Worm (Caenorhabditis elegans) whole organism, young adult: Measurements from ENCODE around the gene F58G1.3.

Experiments used
- C06A6.2 ChIP-seq: fragments of 200-800 bp; sonication (Bioruptor generic); conservative IDR thresholded peaks from 2 replicates; pipeline ENCODE4 v1.3.6; 2022; ENCODE audit warnings: missing genetic modification characterization, missing compliant biosample characterization
- D2030.7 ChIP-seq: fragments of 200-800 bp; sonication (Bioruptor generic); IDR thresholded peaks from 2 replicates; pipeline ENCODE4 v1.3.6; 2022; ENCODE audit warnings: missing genetic modification reagents, missing genetic modification characterization, missing compliant biosample characterization
- F22D6.2 ChIP-seq: sonication (generic microtip); optimal IDR thresholded peaks from 2 replicates; lab custom pipeline; 2016; ENCODE audit warnings: mild to moderate bottlenecking, missing genetic modification characterization, missing compliant biosample characterization
- F33H1.4 ChIP-seq: fragments of 200-800 bp; sonication (Bioruptor generic); IDR thresholded peaks from 2 replicates; pipeline ENCODE4 v1.3.6; 2022; ENCODE audit warnings: missing genetic modification reagents, missing genetic modification characterization, missing compliant biosample characterization
- F57C9.4 ChIP-seq: sonication (generic microtip); optimal IDR thresholded peaks from 2 replicates; lab custom pipeline; 2017; ENCODE audit warnings: mild to moderate bottlenecking, missing genetic modification characterization, missing compliant biosample characterization
- K11D2.4 ChIP-seq: fragments of 200-800 bp; sonication (Bioruptor generic); IDR thresholded peaks from 2 replicates; pipeline ENCODE4 v1.3.6; 2022; ENCODE audit warnings: missing genetic modification reagents, missing genetic modification characterization, missing compliant biosample characterization
- T26A5.8 ChIP-seq: sonication (generic microtip); optimal IDR thresholded peaks from 2 replicates; lab custom pipeline; 2016; ENCODE audit warnings: missing genetic modification characterization, missing compliant biosample characterization
- Y56A3A.18 ChIP-seq: fragments of 200-800 bp; sonication (Bioruptor generic); IDR thresholded peaks from 2 replicates; pipeline ENCODE4 v1.3.6; 2022; ENCODE audit warnings: missing genetic modification reagents, missing genetic modification characterization, missing compliant biosample characterization
- Y79H2A.3 ChIP-seq: fragments of 200-800 bp; sonication (Bioruptor generic); conservative IDR thresholded peaks from 2 replicates; pipeline ENCODE4 v1.3.6; 2022; ENCODE audit warnings: missing genetic modification reagents, missing genetic modification characterization, missing compliant biosample characterization
- ZK185.1 ChIP-seq: sonication (generic microtip); optimal IDR thresholded peaks from 2 replicates; lab custom pipeline; 2016; ENCODE audit warnings: mild to moderate bottlenecking, missing genetic modification characterization, missing compliant biosample characterization; ENCODE audit not compliant: poor library complexity, severe bottlenecking
- akir-1 ChIP-seq: fragments of 200-800 bp; sonication (Bioruptor generic); optimal IDR thresholded peaks from 2 replicates; lab custom pipeline; 2018; ENCODE audit warnings: mild to moderate bottlenecking, missing genetic modification characterization, moderate library complexity, missing compliant biosample characterization
- aptf-3 ChIP-seq: fragments of 200-800 bp; sonication (Bioruptor generic); IDR thresholded peaks from 2 replicates; pipeline ENCODE4 v1.3.6; 2022; ENCODE audit warnings: missing genetic modification characterization, missing compliant biosample characterization
- atf-7 ChIP-seq: sonication (generic microtip); optimal IDR thresholded peaks from 2 replicates; lab custom pipeline; 2017; ENCODE audit warnings: mild to moderate bottlenecking, missing genetic modification characterization, missing compliant biosample characterization
- attf-6 ChIP-seq: fragments of 200-800 bp; sonication (Bioruptor generic); IDR thresholded peaks from 2 replicates; pipeline ENCODE4 v1.3.6; 2022; ENCODE audit warnings: missing genetic modification reagents, missing genetic modification characterization, missing compliant biosample characterization
- bed-1 ChIP-seq: fragments of 200-800 bp; sonication (Bioruptor generic); IDR thresholded peaks from 2 replicates; pipeline ENCODE4 v1.3.6; 2022; ENCODE audit warnings: missing genetic modification reagents, missing genetic modification characterization, missing compliant biosample characterization
- ccch-3 ChIP-seq: fragments of 200-800 bp; sonication (Bioruptor generic); optimal IDR thresholded peaks from 2 replicates; lab custom pipeline; 2018; ENCODE audit warnings: mild to moderate bottlenecking, missing genetic modification characterization, missing compliant biosample characterization
- cebp-1 ChIP-seq, 2 experiments: fragments of 200-800 bp in 1 of 2; sonication (Bioruptor generic) in 1 of 2; sonication (generic microtip) in 1 of 2; IDR thresholded peaks in 1 of 2; optimal IDR thresholded peaks in 1 of 2; 2 replicates each; pipeline versions ENCODE4 v1.3.6 to Lab custom; 2017 to 2022; ENCODE audit warnings: missing compliant biosample characterization in 2 of 2, missing genetic modification characterization in 2 of 2, mild to moderate bottlenecking in 1 of 2, missing genetic modification reagents in 1 of 2, moderate library complexity in 1 of 2
- cebp-2 ChIP-seq: fragments of 200-800 bp; sonication (Bioruptor generic); IDR thresholded peaks from 2 replicates; pipeline ENCODE4 v1.3.6; 2022; ENCODE audit warnings: missing genetic modification characterization, missing compliant biosample characterization
- ceh-27 ChIP-seq: fragments of 200-800 bp; sonication (Bioruptor generic); optimal IDR thresholded peaks from 2 replicates; lab custom pipeline; 2018; ENCODE audit warnings: mild to moderate bottlenecking, missing genetic modification characterization, moderate library complexity, missing compliant biosample characterization
- dox-1 ChIP-seq: fragments of 200-800 bp; sonication (Bioruptor generic); IDR thresholded peaks from 2 replicates; pipeline ENCODE4 v1.3.6; 2022; ENCODE audit warnings: missing genetic modification reagents, missing genetic modification characterization, missing compliant biosample characterization
- dpff-1 ChIP-seq: sonication (generic microtip); optimal IDR thresholded peaks from 2 replicates; lab custom pipeline; 2017; ENCODE audit warnings: mild to moderate bottlenecking, missing genetic modification characterization, missing compliant biosample characterization
- egl-44 ChIP-seq: fragments of 200-800 bp; sonication (Bioruptor generic); IDR thresholded peaks from 2 replicates; pipeline ENCODE4 v1.3.6; 2022; ENCODE audit warnings: missing genetic modification reagents, missing genetic modification characterization, missing compliant biosample characterization
- ets-4 ChIP-seq: fragments of 200-800 bp; sonication (Bioruptor generic); optimal IDR thresholded peaks from 2 replicates; lab custom pipeline; 2018; ENCODE audit warnings: mild to moderate bottlenecking, missing genetic modification characterization, missing compliant biosample characterization
- fkh-3 ChIP-seq: sonication (generic microtip); optimal IDR thresholded peaks from 2 replicates; lab custom pipeline; 2016; ENCODE audit warnings: mild to moderate bottlenecking, missing genetic modification characterization, missing compliant biosample characterization
- hmg-20 ChIP-seq: fragments of 200-800 bp; sonication (Bioruptor generic); IDR thresholded peaks from 2 replicates; pipeline ENCODE4 v1.3.6; 2022; ENCODE audit warnings: missing genetic modification reagents, missing genetic modification characterization, missing compliant biosample characterization
- hsf-1 ChIP-seq: fragments of 200-800 bp; sonication (Bioruptor generic); IDR thresholded peaks from 2 replicates; pipeline ENCODE4 v1.3.6; 2022; ENCODE audit warnings: missing genetic modification reagents, missing genetic modification characterization, missing compliant biosample characterization
- let-526 ChIP-seq: fragments of 200-800 bp; sonication (Bioruptor generic); IDR thresholded peaks from 2 replicates; pipeline ENCODE4 v1.3.6; 2022; ENCODE audit warnings: missing genetic modification reagents, missing genetic modification characterization, missing compliant biosample characterization
- lin-26 ChIP-seq: fragments of 200-800 bp; sonication (Bioruptor generic); IDR thresholded peaks from 2 replicates; pipeline ENCODE4 v1.3.6; 2022; ENCODE audit warnings: missing genetic modification reagents, missing genetic modification characterization, missing compliant biosample characterization
- lin-35 ChIP-seq, 3 experiments: fragments of 150-350 bp in 2 of 3; sonication (generic microtip) in 1 of 3; optimal IDR thresholded peaks; 2 replicates each; lab custom pipeline; 2014 to 2018; ENCODE audit warnings: missing biosample characterization in 3 of 3, missing genetic modification characterization in 3 of 3, missing genetic modification reagents in 3 of 3
- lin-54 ChIP-seq: fragments of 200-800 bp; sonication (Bioruptor generic); optimal IDR thresholded peaks from 2 replicates; lab custom pipeline; 2018; ENCODE audit warnings: mild to moderate bottlenecking, missing genetic modification characterization, missing compliant biosample characterization
- lsy-27 ChIP-seq: sonication (generic microtip); optimal IDR thresholded peaks from 2 replicates; lab custom pipeline; 2017; ENCODE audit warnings: missing genetic modification characterization, mild to moderate bottlenecking, missing compliant biosample characterization, antibody characterized with exemption, missing genotype, borderline replicate concordance; ENCODE audit not compliant: insufficient read depth
- mcd-1 ChIP-seq: fragments of 200-800 bp; sonication (Bioruptor generic); IDR thresholded peaks from 2 replicates; pipeline ENCODE4 v1.3.6; 2022; ENCODE audit warnings: missing genetic modification reagents, missing genetic modification characterization, missing compliant biosample characterization
- mxl-1 ChIP-seq: sonication (generic microtip); optimal IDR thresholded peaks from 2 replicates; lab custom pipeline; 2016; ENCODE audit warnings: missing genetic modification characterization, missing compliant biosample characterization
- nfyb-1 ChIP-seq: fragments of 200-800 bp; sonication (Bioruptor generic); IDR thresholded peaks from 2 replicates; pipeline ENCODE4 v1.3.6; 2022; ENCODE audit warnings: missing genetic modification reagents, missing genetic modification characterization, missing compliant biosample characterization
- nhr-27 ChIP-seq: fragments of 200-800 bp; sonication (Bioruptor generic); optimal IDR thresholded peaks from 2 replicates; lab custom pipeline; 2018; ENCODE audit warnings: mild to moderate bottlenecking, missing genetic modification characterization, moderate library complexity, missing compliant biosample characterization
- nhr-90 ChIP-seq: sonication (generic microtip); optimal IDR thresholded peaks from 2 replicates; lab custom pipeline; 2016; ENCODE audit warnings: missing genotype, mild to moderate bottlenecking, missing genetic modification characterization, missing compliant biosample characterization
- rcor-1 ChIP-seq: fragments of 200-800 bp; sonication (Bioruptor generic); IDR thresholded peaks from 2 replicates; pipeline ENCODE4 v1.3.6; 2022; ENCODE audit warnings: missing genetic modification reagents, missing genetic modification characterization, missing compliant biosample characterization
- snpc-1.1 ChIP-seq: sonication (generic microtip); optimal IDR thresholded peaks from 2 replicates; lab custom pipeline; 2017; ENCODE audit warnings: missing genetic modification characterization, mild to moderate bottlenecking, missing compliant biosample characterization, antibody characterized with exemption, moderate library complexity, missing genotype, missing genetic modification reagents; ENCODE audit not compliant: insufficient read depth
- somi-1 ChIP-seq: fragments of 200-800 bp; sonication (Bioruptor generic); optimal IDR thresholded peaks from 2 replicates; lab custom pipeline; 2018; ENCODE audit warnings: mild to moderate bottlenecking, missing genetic modification characterization, missing compliant biosample characterization
- sptf-2 ChIP-seq: fragments of 200-800 bp; sonication (Bioruptor generic); optimal IDR thresholded peaks from 2 replicates; lab custom pipeline; 2018; ENCODE audit warnings: mild to moderate bottlenecking, missing genetic modification characterization, missing compliant biosample characterization
- tlf-1 ChIP-seq: fragments of 200-800 bp; sonication (Bioruptor generic); optimal IDR thresholded peaks from 2 replicates; lab custom pipeline; 2018; ENCODE audit warnings: mild to moderate bottlenecking, missing genetic modification characterization, missing compliant biosample characterization
- unc-130 ChIP-seq: sonication (generic microtip); optimal IDR thresholded peaks from 2 replicates; lab custom pipeline; 2016; ENCODE audit warnings: missing genetic modification reagents, missing genetic modification characterization, missing compliant biosample characterization
- xnd-1 ChIP-seq: sonication (generic microtip); optimal IDR thresholded peaks from 2 replicates; lab custom pipeline; 2016; ENCODE audit warnings: missing genotype, missing genetic modification reagents, missing genetic modification characterization, missing compliant biosample characterization
- zim-3 ChIP-seq: sonication (generic microtip); optimal IDR thresholded peaks from 2 replicates; lab custom pipeline; 2017; ENCODE audit warnings: mild to moderate bottlenecking, missing genetic modification characterization, moderate library complexity, missing compliant biosample characterization
- ztf-18 ChIP-seq: sonication (generic microtip); optimal IDR thresholded peaks from 2 replicates; lab custom pipeline; 2016; ENCODE audit warnings: missing genotype, mild to moderate bottlenecking, missing genetic modification characterization, missing compliant biosample characterization
- ztf-26 ChIP-seq: sonication (generic microtip); optimal IDR thresholded peaks from 2 replicates; lab custom pipeline; 2017; ENCODE audit warnings: missing genetic modification characterization, missing compliant biosample characterization
- ztf-28 ChIP-seq: fragments of 200-800 bp; sonication (Bioruptor generic); IDR thresholded peaks from 2 replicates; pipeline ENCODE4 v1.3.6; 2022; ENCODE audit warnings: missing genetic modification reagents, missing genetic modification characterization, missing compliant biosample characterization

F58G1.3 gene

ce11 chrII:12944587-12945126 lies 16.5 kb upstream of the F58G1.3 start (continued):
- TF ChIP-seq D2030.7 (GFP tag; lab: Robert Waterston, UW) (peak; percentile 99), somi-1 (peak; percentile 93), unc-130 (GFP tag; lab: Kevin White, UChicago) (peak; percentile 92), cebp-2 (GFP tag; lab: Robert Waterston, UW) (peak; percentile 54; the same call in 1 of the 2 replicates), bed-1 (GFP tag; lab: Robert Waterston, UW) (0 out of 2 replicates have a peak, but pooled peaks have one; percentile 45), dpff-1 (peak; percentile 95), xnd-1 (tag; lab: Kevin White, UChicago) (peak; percentile 67), sptf-2 (GFP tag; lab: Kevin White, UChicago) (peak; percentile 93), ccch-3 (GFP tag; lab: Kevin White, UChicago) (peak; percentile 60), F33H1.4 (GFP tag; lab: Robert Waterston, UW) (peak; percentile 86), hsf-1 (peak; percentile 96), ceh-27 (GFP tag; lab: Kevin White, UChicago) (peak; percentile 86), lin-35 (GFP tag; optimal IDR thresholded peaks at IDR 0.05; lab: Kevin White, UChicago) (peak in 2 of 3 experiments; percentile 63 to 79), ztf-26 (peak; percentile 96), aptf-3 (GFP tag; lab: Robert Waterston, UW) (0 out of 2 replicates have a peak, but pooled peaks have one; percentile 39), zim-3 (tag; lab: Kevin White, UChicago) (peak; percentile 87), K11D2.4 (GFP tag; lab: Robert Waterston, UW) (peak; percentile 90), ztf-18 (tag; lab: Kevin White, UChicago) (peak; percentile 85), rcor-1 (GFP tag; lab: Robert Waterston, UW) (peak; percentile 91), Y79H2A.3 (GFP tag; lab: Robert Waterston, UW) (peak; percentile 79), fkh-3 (peak; percentile 92), nfyb-1 (GFP tag; lab: Robert Waterston, UW) (peak; percentile 97), attf-6 (GFP tag; lab: Robert Waterston, UW) (peak; percentile 99), F57C9.4 (tag; lab: Kevin White, UChicago) (peak; percentile 90), nhr-27 (tag; lab: Kevin White, UChicago) (peak; percentile 49), Y56A3A.18 (GFP tag; lab: Robert Waterston, UW) (peak; percentile 97), cebp-1 (GFP tag; IDR thresholded peaks at IDR 0.05; lab: Robert Waterston, UW) (no peak; the same call in none of the 2 replicates), cebp-1 (tag; optimal IDR thresholded peaks at IDR 0.05; lab: Kevin White, UChicago) (peak; percentile 93), mcd-1 (GFP tag; lab: Robert Waterston, UW) (peak; percentile 95), C06A6.2 (GFP tag; lab: Robert Waterston, UW) (peak; percentile 88), nhr-90 (tag; lab: Kevin White, UChicago) (peak; percentile 93), tlf-1 (peak; percentile 95), mxl-1 (peak; percentile 90), let-526 (peak; percentile 73), dox-1 (peak; percentile 99), ets-4 (GFP tag; lab: Kevin White, UChicago) (peak; percentile 97), akir-1 (GFP tag; lab: Kevin White, UChicago) (peak; percentile 69), F22D6.2 (tag; lab: Kevin White, UChicago) (peak; percentile 86), atf-7 (tag; lab: Kevin White, UChicago) (peak; percentile 93), lsy-27 (peak; percentile 73), T26A5.8 (tag; lab: Kevin White, UChicago) (peak; percentile 52), lin-26 (GFP tag; lab: Robert Waterston, UW) (peak; percentile 96), ZK185.1 (tag; lab: Kevin White, UChicago) (peak; percentile 91), egl-44 (GFP tag; lab: Robert Waterston, UW) (peak; percentile 95), snpc-1.1 (tag; lab: Kevin White, UChicago) (peak; percentile 98), ztf-28 (GFP tag; lab: Robert Waterston, UW) (peak; percentile 90), hmg-20 (peak; percentile 87), lin-54 (GFP tag; lab: Kevin White, UChicago) (peak; percentile 89)
